Fruit fly (Drosophila melanogaster) whole organism, pupa: ENCODE data around the gene pll.
A peak's percentile ranks its signal among the peaks of the same experiment; 100 is the strongest.

Experiments used
- CG10348 ChIP-seq: fragments of 200-800 bp; sonication (Bioruptor generic); IDR thresholded peaks from 2 replicates; pipeline ENCODE4 v1.3.6; 2022; ENCODE audit warnings: missing biosample characterization, missing genetic modification characterization
- CG12605 ChIP-seq: fragments of 200-800 bp; sonication (Bioruptor generic); IDR thresholded peaks from 2 replicates; pipeline ENCODE4 v1.3.6; 2022; ENCODE audit warnings: missing biosample characterization, missing genetic modification characterization
- CG13204 ChIP-seq: fragments of 200-800 bp; sonication (Bioruptor generic); optimal IDR thresholded peaks from 2 replicates; lab custom pipeline; 2018; ENCODE audit warnings: missing biosample characterization, mild to moderate bottlenecking, missing genetic modification characterization, moderate library complexity
- CG14655 ChIP-seq: fragments of 200-800 bp; sonication (Bioruptor generic); optimal IDR thresholded peaks from 3 replicates; lab custom pipeline; 2017; ENCODE audit warnings: mild to moderate bottlenecking, missing biosample characterization, missing genetic modification reagents, missing genetic modification characterization
- CG15710 ChIP-seq: fragments of 200-800 bp; sonication (Bioruptor generic); optimal IDR thresholded peaks from 2 replicates; lab custom pipeline; 2018; ENCODE audit warnings: missing biosample characterization, mild to moderate bottlenecking, missing genetic modification characterization, moderate library complexity
- CG17806 ChIP-seq: fragments of 200-800 bp; sonication (Bioruptor generic); optimal IDR thresholded peaks from 2 replicates; lab custom pipeline; 2018; ENCODE audit warnings: missing biosample characterization, mild to moderate bottlenecking, missing genetic modification characterization, moderate library complexity
- CG32121 ChIP-seq: fragments of 200-800 bp; sonication (Bioruptor generic); IDR thresholded peaks from 2 replicates; pipeline ENCODE4 v1.3.6; 2022; ENCODE audit warnings: missing biosample characterization, missing genetic modification characterization
- CG34367 ChIP-seq: fragments of 200-800 bp; sonication (Bioruptor generic); optimal IDR thresholded peaks from 2 replicates; lab custom pipeline; 2018; ENCODE audit warnings: missing biosample characterization, mild to moderate bottlenecking, missing genetic modification characterization
- CG4496 ChIP-seq: fragments of 200-800 bp; sonication (Bioruptor generic); IDR thresholded peaks from 3 replicates; pipeline ENCODE4 v1.3.6; 2022; ENCODE audit warnings: missing biosample characterization, missing genetic modification characterization
- CG8159 ChIP-seq: fragments of 200-800 bp; sonication (Bioruptor generic); optimal IDR thresholded peaks from 3 replicates; lab custom pipeline; 2018; ENCODE audit warnings: missing biosample characterization, mild to moderate bottlenecking, missing genetic modification characterization, moderate library complexity
- CG8301 ChIP-seq: fragments of 200-800 bp; sonication (Bioruptor generic); optimal IDR thresholded peaks from 2 replicates; lab custom pipeline; 2018; ENCODE audit warnings: missing biosample characterization, mild to moderate bottlenecking, missing genetic modification characterization
- CG9948 ChIP-seq: fragments of 200-800 bp; sonication (Bioruptor generic); optimal IDR thresholded peaks from 2 replicates; lab custom pipeline; 2018; ENCODE audit warnings: missing biosample characterization, mild to moderate bottlenecking, missing genetic modification characterization, moderate library complexity
- D1 ChIP-seq: fragments of 200-800 bp; sonication (Bioruptor generic); optimal IDR thresholded peaks from 2 replicates; lab custom pipeline; 2018; ENCODE audit warnings: missing biosample characterization, mild to moderate bottlenecking, missing genetic modification characterization, moderate library complexity
- EcR ChIP-seq: fragments of 200-800 bp; sonication (Bioruptor generic); optimal IDR thresholded peaks from 3 replicates; lab custom pipeline; 2019; ENCODE audit warnings: missing biosample characterization, missing genetic modification characterization, mild to moderate bottlenecking, moderate library complexity, missing genetic modification reagents
- Ets98B ChIP-seq: fragments of 200-800 bp; sonication (Bioruptor generic); IDR thresholded peaks from 2 replicates; pipeline ENCODE4 v1.3.6; 2022; ENCODE audit warnings: missing biosample characterization, missing genetic modification characterization
- Pif1A ChIP-seq: fragments of 200-800 bp; sonication (Bioruptor generic); optimal IDR thresholded peaks from 3 replicates; lab custom pipeline; 2016; ENCODE audit warnings: missing biosample characterization, missing genetic modification characterization
- Pif1B ChIP-seq: fragments of 200-800 bp; sonication (Bioruptor generic); optimal IDR thresholded peaks from 3 replicates; lab custom pipeline; 2016; ENCODE audit warnings: missing biosample characterization, missing genetic modification characterization
- Snoo ChIP-seq: fragments of 200-800 bp; sonication (Bioruptor generic); optimal IDR thresholded peaks from 3 replicates; lab custom pipeline; 2017; ENCODE audit warnings: missing biosample characterization, mild to moderate bottlenecking, missing genetic modification characterization, inconsistent platforms
- fd96Ca ChIP-seq: fragments of 200-800 bp; sonication (Bioruptor generic); IDR thresholded peaks from 3 replicates; pipeline ENCODE4 v1.3.6; 2022; ENCODE audit warnings: missing biosample characterization, missing genetic modification characterization
- gl ChIP-seq: fragments of 200-800 bp; sonication (Bioruptor generic); optimal IDR thresholded peaks from 2 replicates; lab custom pipeline; 2018; ENCODE audit warnings: missing biosample characterization, mild to moderate bottlenecking, missing genetic modification characterization
- rn ChIP-seq: fragments of 200-800 bp; sonication (Bioruptor generic); IDR thresholded peaks from 2 replicates; pipeline ENCODE4 v1.3.6; 2022; ENCODE audit warnings: missing biosample characterization, missing genetic modification characterization

Gene pll

DNA sequence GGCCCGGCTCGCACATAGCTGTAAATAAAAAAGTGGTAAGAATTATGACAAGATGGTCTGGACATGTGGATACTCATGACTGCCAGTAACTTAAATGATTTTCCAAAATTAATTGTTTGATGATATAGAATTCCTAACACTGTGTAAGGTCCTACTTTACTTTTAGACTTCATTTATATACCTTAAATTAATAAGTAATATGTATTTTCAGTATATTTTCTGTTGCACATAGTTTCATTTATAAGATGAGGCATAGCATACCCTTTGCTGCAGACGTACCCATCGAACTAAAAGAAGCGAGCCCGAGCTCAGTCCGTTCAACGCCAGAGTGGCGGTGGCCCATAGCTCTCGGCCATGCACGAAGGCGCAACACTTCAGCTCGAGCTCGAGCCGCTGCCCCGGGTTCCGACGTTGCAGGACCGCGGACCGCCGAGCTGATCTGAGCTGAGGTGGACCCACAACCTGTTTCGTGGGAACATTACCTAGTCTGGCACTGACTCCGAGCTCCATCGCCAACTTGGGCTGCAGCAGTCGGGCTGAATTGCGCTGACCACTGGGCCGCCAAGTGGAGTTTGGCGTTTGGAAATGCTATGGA lies 35.4 kb downstream of the pll start:
- TF ChIP-seq CG32121 (GFP tag; lab: Robert Waterston, UW), result peak; percentile 61
- TF ChIP-seq CG15710 (tag; lab: Kevin White, UChicago), result peak; percentile 71
- peak; percentile 71 for TF ChIP-seq CG8301
- no peak for TF ChIP-seq fd96Ca
- TF ChIP-seq CG9948 (tag; lab: Kevin White, UChicago), result peak; percentile 70
- peak; percentile 62 for TF ChIP-seq Pif1A (GFP tag; lab: Kevin White, UChicago)
- no peak for TF ChIP-seq CG12605 (GFP tag; lab: Robert Waterston, UW)
- TF ChIP-seq CG17806 (tag; lab: Kevin White, UChicago), result peak; percentile 77
- TF ChIP-seq D1, result peak; percentile 62
- no peak for TF ChIP-seq CG10348 (GFP tag; lab: Robert Waterston, UW)
- TF ChIP-seq gl (tag; lab: Kevin White, UChicago), result no peak
- peak; percentile 80 for TF ChIP-seq CG14655 (GFP tag; lab: Kevin White, UChicago)
- TF ChIP-seq Pif1B (GFP tag; lab: Kevin White, UChicago), result peak; percentile 47
- peak; percentile 46 for TF ChIP-seq EcR (GFP tag; lab: Kevin White, UChicago)
- no peak for TF ChIP-seq Ets98B
- peak; percentile 90 for TF ChIP-seq CG13204
- TF ChIP-seq CG8159, result peak; percentile 79
- peak; percentile 63 for TF ChIP-seq CG34367 (tag; lab: Kevin White, UChicago)
- TF ChIP-seq rn (GFP tag; lab: Robert Waterston, UW), result no peak
- peak; percentile 68 for TF ChIP-seq Snoo (tag; lab: Kevin White, UChicago)
- TF ChIP-seq CG4496 (GFP tag; lab: Robert Waterston, UW), result 0 out of 3 replicates have a peak, but pooled peaks have one; percentile 55

DNA sequence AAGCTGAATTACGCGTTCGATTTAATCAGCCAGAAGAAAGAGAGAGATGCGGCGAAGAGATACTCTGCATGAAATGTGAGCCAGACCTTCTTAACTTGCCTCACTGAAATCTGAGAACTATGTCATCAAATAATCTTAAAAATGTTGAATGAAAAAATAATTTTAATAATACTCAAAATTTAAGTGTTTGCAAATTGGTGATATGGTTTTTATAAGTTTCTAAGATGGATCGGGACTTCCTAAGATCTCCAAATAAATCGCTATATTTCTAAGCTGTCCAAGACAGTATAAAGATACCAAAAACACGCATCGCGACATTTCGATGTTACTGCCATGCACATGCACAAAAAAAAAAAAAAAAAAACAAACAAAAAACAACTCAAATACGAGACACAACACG lies 38.0 kb downstream of the pll start:
- no peak for TF ChIP-seq Ets98B
- TF ChIP-seq Pif1B (GFP tag; lab: Kevin White, UChicago), result no peak
- TF ChIP-seq CG14655 (GFP tag; lab: Kevin White, UChicago), result peak; percentile 14
- TF ChIP-seq CG12605 (GFP tag; lab: Robert Waterston, UW), result no peak

DNA sequence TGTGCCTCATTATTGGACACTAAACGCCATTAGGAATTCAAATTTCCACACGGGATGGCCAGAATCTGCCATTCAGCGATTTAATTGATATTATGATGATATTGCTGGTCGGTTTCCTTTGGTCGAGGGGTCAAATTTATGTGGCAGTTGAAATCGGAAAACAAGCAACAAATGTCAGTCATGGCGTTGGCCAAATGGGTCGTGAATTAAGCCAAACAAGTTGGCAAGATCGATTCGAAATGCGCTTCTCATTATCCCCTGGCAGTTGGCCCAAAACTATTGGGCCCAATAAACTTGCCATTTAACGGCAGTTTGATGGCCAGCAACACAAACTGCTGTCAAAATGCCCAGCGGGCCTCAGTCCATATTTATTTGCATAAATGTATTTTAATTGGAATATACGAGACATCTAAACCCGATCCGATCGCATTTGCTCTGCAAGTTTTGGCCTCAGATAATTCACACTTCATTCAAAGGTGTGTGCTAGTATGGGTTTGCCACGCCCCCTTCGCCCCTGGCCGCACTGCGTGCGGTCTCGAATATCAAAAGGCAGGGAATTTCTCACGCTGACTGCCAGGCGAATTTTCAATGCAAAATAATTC lies 39.9 kb downstream of the pll start:
- TF ChIP-seq CG10348 (GFP tag; lab: Robert Waterston, UW) (no peak), fd96Ca (0 out of 3 replicates have a peak, but pooled peaks have one; percentile 18)
- TF ChIP-seq, all 21 proteins: peak for 1

DNA sequence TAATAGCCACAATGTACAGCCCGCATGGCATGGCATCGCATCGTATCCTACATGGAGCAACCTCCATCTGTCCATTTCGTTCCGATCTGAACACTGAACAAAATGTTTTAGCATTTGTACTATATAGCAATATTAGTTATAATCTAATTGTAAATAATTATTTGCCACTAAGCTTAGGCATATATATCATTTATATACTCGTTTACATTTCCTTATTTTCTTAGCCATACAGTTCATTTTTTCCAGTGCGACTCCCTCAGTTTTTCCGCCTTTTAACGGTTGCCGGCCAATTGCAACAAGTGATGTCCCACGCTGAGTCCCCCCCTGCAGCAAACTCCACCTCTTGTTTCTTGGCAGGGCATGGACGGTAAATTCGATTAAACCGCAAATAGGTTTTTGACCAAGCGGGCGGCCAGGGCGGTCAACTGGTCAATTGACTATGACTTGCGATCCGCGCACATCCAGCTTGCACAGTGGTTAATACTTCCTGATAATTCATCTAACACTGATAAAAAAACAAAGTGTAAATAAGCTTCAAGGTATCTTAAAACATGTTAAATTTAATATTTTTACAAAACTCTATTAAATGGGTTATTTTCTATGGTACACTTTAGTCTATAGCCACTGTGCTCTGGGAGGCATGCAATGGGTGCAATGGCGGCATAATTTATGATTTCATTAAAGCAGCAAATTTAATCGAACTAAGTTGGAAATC lies 43.3 kb downstream of the pll start:
- TF ChIP-seq CG10348 (GFP tag; lab: Robert Waterston, UW) (no peak), CG17806 (tag; lab: Kevin White, UChicago) (no peak), CG8301 (peak; percentile 5), CG32121 (GFP tag; lab: Robert Waterston, UW) (peak; percentile 58; the same call in 1 of the 2 replicates), fd96Ca (0 out of 3 replicates have a peak, but pooled peaks have one; percentile 22), rn (GFP tag; lab: Robert Waterston, UW) (no peak), CG4496 (GFP tag; lab: Robert Waterston, UW) (0 out of 3 replicates have a peak, but pooled peaks have one; percentile 18), Ets98B (peak; percentile 32), CG14655 (GFP tag; lab: Kevin White, UChicago) (peak; percentile 31), Pif1A (GFP tag; lab: Kevin White, UChicago) (peak; percentile 16)

DNA sequence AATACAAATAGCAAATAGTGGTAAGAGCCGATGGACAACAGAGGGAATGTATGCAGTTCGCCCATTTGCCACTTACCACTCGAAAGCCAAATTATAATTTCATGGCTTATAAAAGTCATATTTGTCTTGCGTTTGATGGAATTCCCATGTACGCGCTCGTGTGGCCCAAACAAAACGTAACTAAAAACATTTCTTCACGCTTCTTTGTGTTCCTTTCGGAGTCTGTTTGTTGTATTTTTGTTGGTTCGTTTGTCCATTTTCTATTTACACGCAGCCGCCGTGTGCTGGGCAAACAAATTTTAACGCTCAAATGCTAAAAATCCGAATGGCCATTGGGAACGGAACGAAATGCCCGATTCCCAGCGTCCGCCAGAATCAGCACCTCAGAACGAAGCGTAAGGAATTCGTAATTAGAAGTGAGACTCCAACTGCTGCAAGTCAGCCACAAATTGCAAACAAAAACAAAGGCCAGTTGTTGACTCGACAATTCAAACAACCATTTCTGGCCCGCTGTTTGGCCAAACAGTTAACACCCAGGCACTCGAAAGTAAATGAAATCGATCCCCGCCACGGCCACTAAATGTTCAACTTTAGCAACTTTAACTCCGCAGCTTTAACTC lies 44.1 kb downstream of the pll start:
- TF ChIP-seq rn (GFP tag; lab: Robert Waterston, UW), result no peak
- TF ChIP-seq CG12605 (GFP tag; lab: Robert Waterston, UW), result no peak

DNA sequence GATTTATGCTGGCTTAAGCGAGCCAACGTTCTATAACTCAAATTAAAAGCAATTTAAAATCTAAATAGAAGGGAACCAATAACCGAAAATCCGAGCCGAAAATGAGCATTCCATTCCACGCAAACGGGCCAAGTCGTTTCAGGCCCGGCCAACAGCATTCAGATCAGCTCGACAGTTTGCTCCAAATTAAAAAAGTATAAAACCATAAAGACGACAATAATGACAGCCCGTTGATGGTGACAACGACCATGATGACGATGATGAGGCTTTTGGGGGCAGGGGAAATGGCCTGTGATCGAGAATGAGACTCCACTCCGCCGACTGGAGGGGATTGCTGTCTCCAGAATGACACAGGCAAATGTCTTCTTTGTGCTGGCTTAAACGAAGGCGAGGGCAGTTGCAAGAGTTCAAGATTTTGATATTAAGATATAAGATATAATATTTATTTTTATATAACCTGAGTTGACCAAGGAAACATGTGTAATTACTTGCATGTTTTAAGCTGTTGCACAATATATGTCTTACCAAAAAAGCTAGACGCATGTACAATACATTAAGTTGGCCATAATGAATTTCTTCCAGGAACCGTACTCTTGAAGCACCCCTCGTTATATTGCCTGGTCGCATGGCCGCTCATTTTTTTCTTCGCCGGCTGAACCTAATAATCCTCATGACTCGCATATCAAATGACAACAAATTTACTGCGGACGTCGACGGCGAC lies 48.1 kb downstream of the pll start:
- TF ChIP-seq CG14655 (GFP tag; lab: Kevin White, UChicago), result peak; percentile 59
- TF ChIP-seq CG8159, result peak; percentile 79
- peak; percentile 73 for TF ChIP-seq CG17806 (tag; lab: Kevin White, UChicago)
- peak; percentile 36 for TF ChIP-seq CG8301
- TF ChIP-seq CG13204, result no peak
- TF ChIP-seq D1, result no peak
- peak; percentile 63 for TF ChIP-seq CG15710 (tag; lab: Kevin White, UChicago)
- peak; percentile 5 for TF ChIP-seq gl (tag; lab: Kevin White, UChicago)
- TF ChIP-seq EcR (GFP tag; lab: Kevin White, UChicago), result peak; percentile 43
- peak; percentile 70 for TF ChIP-seq CG9948 (tag; lab: Kevin White, UChicago)
- peak; percentile 61 for TF ChIP-seq Snoo (tag; lab: Kevin White, UChicago)
- TF ChIP-seq CG4496 (GFP tag; lab: Robert Waterston, UW), result no peak
- TF ChIP-seq, all 21 proteins: peak for 9
